Worm (Caenorhabditis elegans) whole organism, mixed stage, embryonic: ENCODE measurements around the gene dnj-11.
A peak's percentile ranks its signal among the peaks of the same experiment; 100 is the strongest.

Experiments used
- M03D4.4 ChIP-seq: sonication (generic microtip); optimal IDR thresholded peaks from 2 replicates; lab custom pipeline; 2017; ENCODE audit warnings: mild to moderate bottlenecking, missing genetic modification characterization, missing compliant biosample characterization
- bed-3 ChIP-seq: fragments of 200-800 bp; sonication (Bioruptor generic); optimal IDR thresholded peaks from 3 replicates; lab custom pipeline; 2018; ENCODE audit warnings: mild to moderate bottlenecking, missing genetic modification characterization, moderate library complexity, missing compliant biosample characterization
- blmp-1 ChIP-seq: fragments of 150-350 bp; optimal IDR thresholded peaks from 2 replicates; lab custom pipeline; 2014; ENCODE audit warnings: missing biosample characterization, missing genetic modification characterization
- ceh-39 ChIP-seq: fragments of 150-350 bp; optimal IDR thresholded peaks from 2 replicates; lab custom pipeline; 2014; ENCODE audit warnings: missing biosample characterization, missing genetic modification characterization
- ceh-83 ChIP-seq: fragments of 200-800 bp; sonication (Bioruptor generic); optimal IDR thresholded peaks from 2 replicates; lab custom pipeline; 2018; ENCODE audit warnings: mild to moderate bottlenecking, missing genetic modification characterization, missing compliant biosample characterization
- ces-1 ChIP-seq: fragments of 150-350 bp; optimal IDR thresholded peaks from 2 replicates; lab custom pipeline; 2014; ENCODE audit warnings: missing biosample characterization, missing genetic modification reagents, missing genetic modification characterization
- cnd-1 ChIP-seq: fragments of 200-800 bp; sonication (Bioruptor generic); optimal IDR thresholded peaks from 2 replicates; lab custom pipeline; 2018; ENCODE audit warnings: mild to moderate bottlenecking, missing genetic modification characterization, missing compliant biosample characterization
- drap-1 ChIP-seq: fragments of 200-800 bp; sonication (Bioruptor generic); optimal IDR thresholded peaks from 3 replicates; lab custom pipeline; 2018; ENCODE audit warnings: mild to moderate bottlenecking, missing genetic modification characterization, missing compliant biosample characterization
- elt-1 ChIP-seq: sonication (generic microtip); optimal IDR thresholded peaks from 2 replicates; lab custom pipeline; 2017; ENCODE audit warnings: missing genetic modification characterization, mild to moderate bottlenecking, missing compliant biosample characterization, antibody characterized with exemption, moderate library complexity, borderline replicate concordance; ENCODE audit not compliant: insufficient read depth
- elt-3 ChIP-seq: fragments of 150-350 bp; optimal IDR thresholded peaks from 2 replicates; lab custom pipeline; 2014; ENCODE audit warnings: missing biosample characterization, missing genetic modification characterization
- flh-1 ChIP-seq: fragments of 200-800 bp; sonication (Bioruptor generic); optimal IDR thresholded peaks from 2 replicates; lab custom pipeline; 2018; ENCODE audit warnings: mild to moderate bottlenecking, missing genetic modification characterization, moderate library complexity, missing compliant biosample characterization
- ham-2 ChIP-seq: fragments of 200-800 bp; sonication (Bioruptor generic); optimal IDR thresholded peaks from 2 replicates; lab custom pipeline; 2018; ENCODE audit warnings: mild to moderate bottlenecking, missing genetic modification characterization, missing compliant biosample characterization
- hlh-1 ChIP-seq: fragments of 150-350 bp; optimal IDR thresholded peaks from 2 replicates; lab custom pipeline; 2014; ENCODE audit warnings: missing biosample characterization, missing genetic modification reagents, missing genetic modification characterization
- lin-13 ChIP-seq: fragments of 150-350 bp; optimal IDR thresholded peaks from 2 replicates; lab custom pipeline; 2014; ENCODE audit warnings: missing biosample characterization, missing genetic modification characterization
- lin-32 ChIP-seq: fragments of 200-800 bp; sonication (Bioruptor generic); optimal IDR thresholded peaks from 2 replicates; lab custom pipeline; 2018; ENCODE audit warnings: mild to moderate bottlenecking, missing genetic modification characterization, missing compliant biosample characterization
- lsy-2 ChIP-seq: fragments of 150-350 bp; optimal IDR thresholded peaks from 2 replicates; lab custom pipeline; 2014; ENCODE audit warnings: missing biosample characterization, missing genetic modification characterization
- mab-5 ChIP-seq: fragments of 150-350 bp; optimal IDR thresholded peaks from 2 replicates; lab custom pipeline; 2014; ENCODE audit warnings: missing biosample characterization, missing genetic modification characterization
- mls-2 ChIP-seq: sonication (generic microtip); optimal IDR thresholded peaks from 2 replicates; lab custom pipeline; 2016; ENCODE audit warnings: mild to moderate bottlenecking, missing genetic modification characterization, moderate library complexity, missing compliant biosample characterization
- nhr-12 ChIP-seq: fragments of 150-350 bp; optimal IDR thresholded peaks from 2 replicates; lab custom pipeline; 2014; ENCODE audit warnings: missing biosample characterization, missing genetic modification characterization
- nhr-2 ChIP-seq: fragments of 150-350 bp; optimal IDR thresholded peaks from 2 replicates; lab custom pipeline; 2014; ENCODE audit warnings: missing biosample characterization, missing genetic modification characterization
- nhr-237 ChIP-seq: fragments of 150-350 bp; optimal IDR thresholded peaks from 2 replicates; lab custom pipeline; 2014; ENCODE audit warnings: missing biosample characterization, missing genetic modification characterization
- nhr-28 ChIP-seq: fragments of 150-350 bp; optimal IDR thresholded peaks from 2 replicates; lab custom pipeline; 2014; ENCODE audit warnings: missing biosample characterization, missing genetic modification characterization
- nhr-76 ChIP-seq: sonication (generic microtip); optimal IDR thresholded peaks from 2 replicates; lab custom pipeline; 2017; ENCODE audit warnings: missing biosample characterization, missing genetic modification characterization
- pha-4 ChIP-seq: fragments of 150-350 bp; optimal IDR thresholded peaks from 2 replicates; lab custom pipeline; 2018; ENCODE audit warnings: missing biosample characterization, missing genetic modification reagents, missing genetic modification characterization
- snpc-4 ChIP-seq: fragments of 150-350 bp; optimal IDR thresholded peaks from 2 replicates; lab custom pipeline; 2014; ENCODE audit warnings: missing biosample characterization, missing genetic modification characterization
- sptf-1 ChIP-seq: sonication (generic microtip); optimal IDR thresholded peaks from 2 replicates; lab custom pipeline; 2017; ENCODE audit warnings: mild to moderate bottlenecking, missing genetic modification characterization, moderate library complexity, missing compliant biosample characterization
- tbx-8 ChIP-seq: fragments of 200-800 bp; sonication (Bioruptor generic); optimal IDR thresholded peaks from 2 replicates; lab custom pipeline; 2018; ENCODE audit warnings: mild to moderate bottlenecking, missing genetic modification characterization, moderate library complexity, missing compliant biosample characterization
- unc-39 ChIP-seq: fragments of 150-350 bp; optimal IDR thresholded peaks from 2 replicates; lab custom pipeline; 2014; ENCODE audit warnings: missing biosample characterization, missing genetic modification characterization
- unc-62 ChIP-seq: fragments of 150-350 bp; optimal IDR thresholded peaks from 2 replicates; lab custom pipeline; 2014; ENCODE audit warnings: missing biosample characterization, missing genetic modification reagents, missing genetic modification characterization
- zip-8 ChIP-seq: fragments of 150-350 bp; optimal IDR thresholded peaks from 2 replicates; lab custom pipeline; 2014; ENCODE audit warnings: missing biosample characterization, missing genetic modification characterization
- ztf-11 ChIP-seq: fragments of 150-350 bp; optimal IDR thresholded peaks from 2 replicates; lab custom pipeline; 2014; ENCODE audit warnings: missing biosample characterization, missing genetic modification characterization

The dnj-11 gene

DNA sequence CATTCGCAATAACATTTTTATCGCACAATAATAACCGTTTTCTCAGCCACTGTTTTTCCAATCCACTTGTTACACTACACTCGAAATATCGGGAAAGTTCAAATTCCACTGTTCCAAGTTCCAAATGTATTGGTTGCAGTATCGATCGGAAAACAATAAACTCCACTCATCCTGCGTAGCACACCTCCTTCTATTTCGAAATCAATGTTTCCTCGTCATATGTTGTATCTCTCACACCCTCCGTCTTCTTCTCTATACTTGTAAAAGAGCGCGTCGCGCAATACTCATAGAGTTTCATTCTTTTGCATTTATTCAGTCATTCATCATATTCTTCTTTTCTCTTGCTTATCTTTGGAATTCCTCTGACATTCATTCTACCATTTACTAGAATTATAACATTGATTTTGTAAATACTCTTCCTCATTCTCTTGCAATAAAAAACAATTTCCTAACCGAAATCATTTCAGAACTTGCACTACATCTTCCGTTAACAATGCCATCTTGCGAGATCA is 15.6 kb downstream of the dnj-11 start, which contains the start of gene sup-36:
TSS of gene sup-36 (plus strand) at position 462 of the 512 bp plus-strand sequence.
- no peak for TF ChIP-seq drap-1 (GFP tag; lab: Kevin White, UChicago)
- peak; percentile 52 for TF ChIP-seq hlh-1 (tag; lab: Kevin White, UChicago)
- TF ChIP-seq ceh-39: peak; percentile 63
- no peak for TF ChIP-seq pha-4 (tag; lab: Kevin White, UChicago)

DNA sequence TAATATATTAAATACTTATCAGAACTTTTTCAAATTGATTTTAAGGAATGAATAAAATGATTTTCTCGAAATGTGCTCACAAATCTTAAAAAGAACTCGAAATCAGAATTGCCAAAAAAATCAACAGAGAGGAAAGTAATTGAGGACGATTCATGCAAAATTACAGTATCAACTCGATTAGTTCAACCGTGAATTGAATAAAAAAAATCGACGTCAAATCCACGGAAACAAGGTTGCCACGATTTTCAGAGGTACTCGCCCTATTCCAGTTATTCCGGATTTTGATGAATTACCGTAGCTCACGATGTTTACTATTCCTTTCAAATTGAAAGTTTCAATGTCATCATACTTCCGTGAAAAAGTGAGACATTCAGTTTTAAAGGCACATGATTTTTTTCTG is 16.7 kb downstream of the dnj-11 start, which contains the start of gene F15B10.3:
TSS of gene F15B10.3 (plus strand) at position 301 of the 400 bp plus-strand sequence.
- TF ChIP-seq ces-1 (GFP tag; lab: Kevin White, UChicago) (no peak), snpc-4 (tag; lab: Kevin White, UChicago) (no peak), blmp-1 (no peak), elt-1 (tag; lab: Kevin White, UChicago) (no peak), unc-62 (GFP tag; lab: Kevin White, UChicago) (no peak), M03D4.4 (tag; lab: Kevin White, UChicago) (no peak), cnd-1 (tag; lab: Kevin White, UChicago) (no peak), nhr-237 (no peak), drap-1 (GFP tag; lab: Kevin White, UChicago) (no peak), lin-13 (tag; lab: Kevin White, UChicago) (no peak), mab-5 (tag; lab: Kevin White, UChicago) (no peak), unc-39 (tag; lab: Kevin White, UChicago) (no peak), lin-32 (GFP tag; lab: Kevin White, UChicago) (no peak)

DNA sequence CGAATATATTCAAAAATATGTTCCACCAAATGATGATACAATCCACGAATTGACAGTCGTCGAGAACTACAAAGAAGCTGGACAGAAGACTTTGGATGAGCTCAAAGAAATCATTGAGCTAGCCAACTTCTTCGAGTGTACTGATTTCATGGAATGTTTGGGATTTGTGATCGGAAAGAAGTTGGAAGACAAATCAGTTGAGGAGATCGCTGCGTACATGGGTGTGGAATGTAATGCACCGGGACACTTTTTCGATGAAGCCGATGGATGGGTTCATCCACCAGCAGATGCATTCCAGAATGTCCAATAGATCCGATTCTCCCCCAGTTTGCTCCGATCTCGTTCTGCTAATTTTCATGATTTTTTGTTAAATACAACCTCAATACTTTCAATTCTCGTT is 17.9 kb downstream of the dnj-11 start:
- TF ChIP-seq snpc-4 (tag; lab: Kevin White, UChicago): no peak
- TF ChIP-seq tbx-8 (GFP tag; lab: Kevin White, UChicago): no peak
- TF ChIP-seq unc-62 (GFP tag; lab: Kevin White, UChicago): no peak
- TF ChIP-seq elt-3 (tag; lab: Kevin White, UChicago): no peak
- TF ChIP-seq nhr-76: no peak
- no peak for TF ChIP-seq M03D4.4 (tag; lab: Kevin White, UChicago)
- no peak for TF ChIP-seq nhr-2
- TF ChIP-seq lin-32 (GFP tag; lab: Kevin White, UChicago): no peak
- TF ChIP-seq pha-4 (tag; lab: Kevin White, UChicago): no peak
- TF ChIP-seq blmp-1: no peak
- TF ChIP-seq unc-39 (tag; lab: Kevin White, UChicago): no peak
- TF ChIP-seq nhr-12 (tag; lab: Kevin White, UChicago): no peak
- TF ChIP-seq ces-1 (GFP tag; lab: Kevin White, UChicago): no peak
- no peak for TF ChIP-seq elt-1 (tag; lab: Kevin White, UChicago)
- no peak for TF ChIP-seq mls-2 (tag; lab: Kevin White, UChicago)
- TF ChIP-seq ceh-83 (GFP tag; lab: Kevin White, UChicago): no peak
- TF ChIP-seq lin-13 (tag; lab: Kevin White, UChicago): no peak
- TF ChIP-seq ztf-11 (tag; lab: Kevin White, UChicago): no peak

DNA sequence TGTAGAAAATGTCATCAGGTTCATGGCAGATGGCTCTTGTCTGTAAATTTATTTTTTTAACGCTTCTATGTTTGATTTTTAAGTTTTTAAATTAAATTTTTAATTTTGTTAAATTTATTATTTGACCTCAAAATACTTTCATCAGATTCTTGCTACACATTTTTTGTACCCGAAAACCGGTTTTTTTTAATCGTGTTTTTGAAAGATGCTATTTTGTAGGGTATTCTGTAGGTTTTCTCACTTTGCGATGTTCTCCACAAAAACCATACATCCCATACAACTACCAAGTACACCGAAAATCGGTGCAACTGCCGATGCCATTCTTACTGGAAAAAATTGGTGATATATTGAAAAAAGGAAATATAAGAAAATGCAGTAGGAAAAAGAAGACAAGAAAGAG is 20.2 kb downstream of the dnj-11 start, which contains the start of gene nstp-2:
TSS of gene nstp-2 (minus strand) at position 326 of the 400 bp plus-strand sequence.
- TF ChIP-seq elt-1 (tag; lab: Kevin White, UChicago) (no peak), nhr-12 (tag; lab: Kevin White, UChicago) (no peak), sptf-1 (no peak), nhr-28 (tag; lab: Kevin White, UChicago) (no peak), tbx-8 (GFP tag; lab: Kevin White, UChicago) (no peak), ces-1 (GFP tag; lab: Kevin White, UChicago) (no peak), nhr-237 (no peak), lin-32 (GFP tag; lab: Kevin White, UChicago) (no peak), blmp-1 (no peak), ham-2 (no peak), unc-39 (tag; lab: Kevin White, UChicago) (no peak), nhr-2 (no peak), lin-13 (tag; lab: Kevin White, UChicago) (no peak), M03D4.4 (tag; lab: Kevin White, UChicago) (no peak), drap-1 (GFP tag; lab: Kevin White, UChicago) (no peak), flh-1 (GFP tag; lab: Kevin White, UChicago) (no peak), elt-3 (tag; lab: Kevin White, UChicago) (no peak), hlh-1 (tag; lab: Kevin White, UChicago) (no peak)

DNA sequence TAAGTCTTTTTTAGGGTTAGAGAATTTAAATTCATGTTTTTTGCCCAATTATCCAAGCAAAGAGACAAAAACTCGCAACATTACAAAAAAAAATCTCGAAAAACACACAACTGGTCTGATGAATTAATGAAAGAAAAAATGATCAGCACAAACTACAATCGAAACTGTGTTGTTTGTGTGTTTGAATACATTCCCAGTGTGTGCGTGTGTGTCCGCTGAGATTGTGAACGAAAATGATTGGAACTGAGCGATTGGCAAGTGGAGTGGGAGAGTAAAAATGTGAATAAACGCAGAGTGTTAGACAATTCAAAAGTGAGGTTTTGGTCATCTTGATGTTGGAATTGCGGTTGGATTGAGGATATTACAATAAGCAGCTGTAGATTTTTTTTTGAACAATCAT is 20.9 kb downstream of the dnj-11 start:
- TF ChIP-seq ham-2 (no peak), ceh-83 (GFP tag; lab: Kevin White, UChicago) (no peak), ces-1 (GFP tag; lab: Kevin White, UChicago) (no peak), zip-8 (tag; lab: Kevin White, UChicago) (no peak), M03D4.4 (tag; lab: Kevin White, UChicago) (no peak), lsy-2 (tag; lab: Kevin White, UChicago) (no peak), sptf-1 (no peak), blmp-1 (no peak), bed-3 (no peak), nhr-12 (tag; lab: Kevin White, UChicago) (no peak)
